Worm (Caenorhabditis elegans): ENCODE results near the gene E02C12.8.

Gene E02C12.8

DNA sequence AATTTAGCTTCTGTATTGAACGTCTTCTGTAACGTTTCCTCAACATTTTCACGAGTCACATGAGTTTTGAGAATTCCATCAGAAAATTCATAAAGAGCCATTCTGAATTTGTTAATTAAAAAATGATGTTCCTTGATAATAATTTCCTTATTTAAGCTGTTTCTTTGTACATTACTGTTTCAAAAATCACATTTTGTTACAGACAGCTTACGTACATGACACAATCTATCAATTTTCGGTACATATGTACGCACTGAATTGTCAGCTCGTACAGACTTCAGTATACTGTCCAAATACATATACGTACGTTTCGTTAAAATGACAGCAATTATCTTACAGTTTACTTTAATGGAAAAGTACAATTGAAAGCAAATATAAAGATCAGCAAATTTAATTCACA lies 3.0 kb upstream of the E02C12.8 start, which contains the start of gene E02C12.19:
Gene E02C12.19, minus strand, starts transcription at position 101 of the 400 bp plus-strand sequence.
- no peak for TF ChIP-seq lin-39 (tag; optimal IDR thresholded peaks at IDR 0.05)
- TF ChIP-seq nhr-129 (tag; optimal IDR thresholded peaks at IDR 0.05), result no peak
- no peak for TF ChIP-seq alr-1 (tag; optimal IDR thresholded peaks at IDR 0.05)
- no peak for TF ChIP-seq ZK546.5 (tag; optimal IDR thresholded peaks at IDR 0.05)
- TF ChIP-seq sem-4 (tag; optimal IDR thresholded peaks at IDR 0.05), result no peak

DNA sequence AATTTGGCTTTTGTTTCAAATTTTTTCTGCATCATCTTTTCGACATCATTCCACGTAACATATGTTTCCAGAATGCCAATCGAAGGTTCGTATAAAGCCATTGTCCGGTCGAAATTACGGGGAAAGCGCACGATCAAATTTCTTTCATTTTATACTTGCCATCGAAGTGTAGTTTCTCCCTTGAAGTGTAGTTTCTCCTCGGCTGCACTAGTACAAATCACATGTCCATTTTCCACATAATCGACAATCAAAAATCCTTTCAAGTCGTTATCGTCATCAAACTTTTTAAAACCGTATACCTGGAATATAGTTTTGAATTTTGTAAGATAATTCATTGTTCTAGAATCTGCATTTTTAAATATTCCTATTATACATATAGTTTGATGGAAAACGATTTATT lies 2.0 kb upstream of the E02C12.8 start, which contains the start of gene E02C12.9:
Gene E02C12.9, minus strand, starts transcription at position 101 of the 400 bp plus-strand sequence.
- TF ChIP-seq ceh-16 (tag; optimal IDR thresholded peaks at IDR 0.05), result no peak

DNA sequence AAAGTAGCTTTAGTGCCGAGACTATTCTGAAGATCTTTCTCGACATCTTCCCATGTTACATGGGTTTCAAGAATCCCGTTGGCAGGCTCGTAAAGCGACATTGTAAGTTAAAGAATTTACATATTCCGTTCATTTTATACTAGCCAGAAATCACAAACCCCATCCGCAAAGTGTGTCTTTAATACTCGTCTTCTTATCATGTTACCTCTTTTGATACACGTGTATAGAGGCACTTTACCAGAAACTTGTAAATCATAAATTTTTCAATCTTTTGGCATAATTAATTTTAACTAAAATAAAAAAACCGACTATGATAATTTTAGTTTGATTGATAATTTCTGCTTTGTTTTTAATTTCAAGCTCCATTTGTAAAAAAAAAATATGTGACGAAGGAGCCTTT lies 2.4 kb downstream of the E02C12.8 start, which contains the start of gene E02C12.6:
Gene E02C12.6, minus strand, starts transcription at position 101 of the 400 bp plus-strand sequence.
- no peak for TF ChIP-seq mdl-1 (tag; optimal IDR thresholded peaks at IDR 0.05)
- TF ChIP-seq nhr-77 (tag; optimal IDR thresholded peaks at IDR 0.05), result no peak
- TF ChIP-seq ztf-4 (tag; optimal IDR thresholded peaks at IDR 0.05), result no peak
- TF ChIP-seq F13H6.1 (tag; optimal IDR thresholded peaks at IDR 0.05), result no peak
- TF ChIP-seq lin-39 (tag; optimal IDR thresholded peaks at IDR 0.05), result no peak
- TF ChIP-seq nhr-237 (tag; optimal IDR thresholded peaks at IDR 0.05), result no peak
- no peak for TF ChIP-seq gmeb-1 (tag; optimal IDR thresholded peaks at IDR 0.05)
- no peak for TF ChIP-seq nhr-10 (tag; optimal IDR thresholded peaks at IDR 0.05)
- no peak for TF ChIP-seq skn-1 (tag; optimal IDR thresholded peaks at IDR 0.05)
- no peak for TF ChIP-seq lsy-2 (tag; optimal IDR thresholded peaks at IDR 0.05)
- no peak for TF ChIP-seq unc-55 (GFP tag; optimal IDR thresholded peaks at IDR 0.05)
- no peak for TF ChIP-seq nhr-25 (tag; optimal IDR thresholded peaks at IDR 0.05)
- TF ChIP-seq R02D3.7 (tag; optimal IDR thresholded peaks at IDR 0.05), result no peak
- TF ChIP-seq ceh-16 (tag; optimal IDR thresholded peaks at IDR 0.05), result no peak
- no peak for TF ChIP-seq elt-3 (tag; optimal IDR thresholded peaks at IDR 0.05)
- no peak for TF ChIP-seq alr-1 (tag; optimal IDR thresholded peaks at IDR 0.05)
- TF ChIP-seq ztf-1 (GFP tag; conservative IDR thresholded peaks at IDR 0.05), result no peak
- no peak for TF ChIP-seq dmd-4 (tag; optimal IDR thresholded peaks at IDR 0.05)

DNA sequence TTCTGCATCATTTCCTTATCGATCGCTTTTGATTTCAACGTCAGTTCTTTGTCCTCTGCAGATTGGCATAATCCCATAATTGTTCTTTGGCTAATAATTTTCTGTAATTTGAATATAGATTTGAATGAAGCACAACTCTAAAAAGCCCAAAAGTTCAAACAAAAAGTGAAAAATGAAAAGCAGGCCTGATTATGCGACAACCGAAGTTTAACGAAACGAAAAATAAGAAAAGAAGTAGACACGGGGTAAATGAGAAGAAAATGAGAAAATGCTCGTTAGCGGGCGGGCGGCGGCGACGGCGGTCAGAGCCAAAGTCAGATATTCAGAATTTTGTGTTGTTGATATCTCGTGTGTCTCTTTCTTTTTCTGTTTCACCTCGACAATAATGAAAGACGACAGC lies 13.7 kb downstream of the E02C12.8 start, which contains the start of gene gpa-3:
Gene gpa-3, minus strand, starts transcription at position 101 of the 400 bp plus-strand sequence.
- no peak for TF ChIP-seq mab-5 (tag; optimal IDR thresholded peaks at IDR 0.05)
- TF ChIP-seq sem-4 (tag; optimal IDR thresholded peaks at IDR 0.05), result no peak
- TF ChIP-seq sma-3 (GFP tag; optimal IDR thresholded peaks at IDR 0.05), result no peak

DNA sequence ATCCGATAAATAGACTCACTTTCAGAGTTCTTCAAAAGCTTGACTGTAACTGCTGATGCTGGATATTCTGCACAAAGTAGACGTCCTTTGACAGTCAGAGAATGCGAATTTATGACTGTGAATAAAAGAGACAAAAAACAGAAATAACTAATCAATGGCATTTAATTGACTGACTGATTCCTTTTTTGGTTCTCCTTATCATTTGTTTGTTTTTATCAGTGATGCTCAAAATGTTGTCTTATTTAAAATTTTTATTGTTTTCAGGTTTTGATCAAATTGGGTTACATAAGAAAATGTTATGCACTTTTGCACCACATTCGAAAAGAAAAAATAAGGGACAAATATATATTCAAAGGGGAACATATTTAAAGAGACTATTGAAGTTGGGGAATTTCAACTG lies 17.1 kb downstream of the E02C12.8 start, which contains the start of gene ttr-49:
Gene ttr-49, minus strand, starts transcription at position 171 of the 400 bp plus-strand sequence.
- TF ChIP-seq crh-2 (tag; optimal IDR thresholded peaks at IDR 0.05) (no peak), fos-1 (tag; optimal IDR thresholded peaks at IDR 0.05) (peak; percentile 59), zag-1 (tag; optimal IDR thresholded peaks at IDR 0.05) (no peak)

DNA sequence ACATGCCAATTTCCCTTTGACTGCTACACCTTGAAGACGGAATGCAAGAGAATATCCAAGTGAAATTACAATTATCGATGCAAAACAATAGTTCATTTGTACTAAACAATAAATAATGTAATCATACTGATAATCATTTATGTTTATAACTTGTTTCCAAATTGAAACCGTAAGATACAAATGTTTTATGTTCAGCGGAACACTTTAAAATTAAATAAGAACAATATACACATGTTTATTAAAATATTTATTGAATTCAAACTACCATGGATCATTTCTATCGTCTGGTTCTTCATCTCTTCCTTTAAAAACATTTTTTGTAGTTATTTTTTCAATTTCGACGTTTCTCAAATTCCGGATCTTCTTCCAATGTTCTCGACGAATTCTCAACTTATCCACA lies 18.0 kb downstream of the E02C12.8 start, which contains the start of gene ttr-40:
Gene ttr-40, minus strand, starts transcription at position 101 of the 400 bp plus-strand sequence.
- TF ChIP-seq sma-3 (GFP tag; optimal IDR thresholded peaks at IDR 0.05) (no peak), R02D3.7 (tag; optimal IDR thresholded peaks at IDR 0.05) (no peak), blmp-1 (tag; optimal IDR thresholded peaks at IDR 0.05; ENCODE audit: insufficient read depth) (no peak), egl-27 (tag; optimal IDR thresholded peaks at IDR 0.05) (no peak), peb-1 (tag; optimal IDR thresholded peaks at IDR 0.05) (no peak), unc-55 (GFP tag; optimal IDR thresholded peaks at IDR 0.05) (no peak), mbf-1 (tag; optimal IDR thresholded peaks at IDR 0.05) (no peak)

DNA sequence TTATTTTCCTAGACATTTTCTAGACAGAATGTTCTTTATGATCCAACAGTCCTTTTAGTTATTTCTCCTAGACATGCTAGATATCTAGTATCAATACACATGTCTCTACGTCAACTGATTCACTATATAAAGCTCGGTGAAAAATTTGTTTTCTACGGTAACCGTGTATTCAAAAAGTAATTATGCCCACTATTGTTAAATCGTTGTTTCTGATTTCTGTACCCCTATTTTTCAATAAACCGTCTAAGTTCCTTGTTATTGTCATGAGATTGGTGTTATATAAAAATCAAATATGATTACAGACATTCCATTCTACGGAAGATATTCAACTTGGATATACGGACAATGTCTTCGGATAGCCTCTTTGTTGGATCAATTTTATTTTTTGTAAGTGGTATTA lies 20.5 kb downstream of the E02C12.8 start, which contains the start of gene srx-46:
Gene srx-46, plus strand, starts transcription at position 301 of the 400 bp plus-strand sequence.
- TF ChIP-seq fos-1 (tag; optimal IDR thresholded peaks at IDR 0.05) (no peak), nhr-10 (tag; optimal IDR thresholded peaks at IDR 0.05) (no peak), nhr-77 (tag; optimal IDR thresholded peaks at IDR 0.05) (no peak), F13H6.1 (tag; optimal IDR thresholded peaks at IDR 0.05) (no peak), sma-9 (GFP tag; optimal IDR thresholded peaks at IDR 0.05) (no peak), sma-9 (tag; optimal IDR thresholded peaks at IDR 0.05) (no peak)

Measured in whole organism, L2 larva.